Worm (Caenorhabditis elegans) whole organism, L2 larva: ENCODE measurements around the gene aldo-2.

Experiments used
- C34F6.9 ChIP-seq: fragments of 150-350 bp; optimal IDR thresholded peaks from 2 replicates; lab custom pipeline; 2014; ENCODE audit warnings: missing biosample characterization, missing genetic modification characterization
- F13H6.1 ChIP-seq: sonication (generic microtip); optimal IDR thresholded peaks from 2 replicates; lab custom pipeline; 2016; ENCODE audit warnings: missing genetic modification characterization, missing compliant biosample characterization
- R02D3.7 ChIP-seq: fragments of 150-350 bp; optimal IDR thresholded peaks from 2 replicates; lab custom pipeline; 2014; ENCODE audit warnings: missing biosample characterization, missing genetic modification characterization
- Y55F3AM.14 ChIP-seq: fragments of 200-800 bp; sonication (Bioruptor generic); optimal IDR thresholded peaks from 2 replicates; lab custom pipeline; 2018; ENCODE audit warnings: mild to moderate bottlenecking, missing genetic modification characterization, missing compliant biosample characterization
- ZK546.5 ChIP-seq: sonication (generic microtip); optimal IDR thresholded peaks from 2 replicates; lab custom pipeline; 2017; ENCODE audit warnings: missing biosample characterization, missing genetic modification characterization
- alr-1 ChIP-seq: fragments of 150-350 bp; optimal IDR thresholded peaks from 2 replicates; lab custom pipeline; 2014; ENCODE audit warnings: missing biosample characterization, missing genetic modification characterization
- aly-2 ChIP-seq: fragments of 150-350 bp; optimal IDR thresholded peaks from 2 replicates; lab custom pipeline; 2014; ENCODE audit warnings: missing biosample characterization, missing genetic modification characterization
- ama-1 ChIP-seq: fragments of 150-350 bp; optimal IDR thresholded peaks from 2 replicates; lab custom pipeline; 2018; ENCODE audit warnings: inconsistent platforms
- blmp-1 ChIP-seq: sonication (generic microtip); optimal IDR thresholded peaks from 2 replicates; lab custom pipeline; 2017; ENCODE audit warnings: missing genetic modification characterization, mild to moderate bottlenecking, missing compliant biosample characterization, antibody characterized with exemption, moderate library complexity; ENCODE audit not compliant: insufficient read depth
- ceh-16 ChIP-seq: fragments of 150-350 bp; optimal IDR thresholded peaks from 2 replicates; lab custom pipeline; 2014; ENCODE audit warnings: missing biosample characterization, missing genetic modification characterization
- ceh-82 ChIP-seq: fragments of 150-350 bp; optimal IDR thresholded peaks from 2 replicates; lab custom pipeline; 2014; ENCODE audit warnings: missing biosample characterization, missing genetic modification characterization
- crh-2 ChIP-seq: sonication (generic microtip); optimal IDR thresholded peaks from 2 replicates; lab custom pipeline; 2017; ENCODE audit warnings: missing biosample characterization, missing genetic modification characterization
- dmd-4 ChIP-seq: sonication (generic microtip); optimal IDR thresholded peaks from 2 replicates; lab custom pipeline; 2017; ENCODE audit warnings: missing biosample characterization, missing genetic modification characterization
- egl-27 ChIP-seq: sonication (generic microtip); optimal IDR thresholded peaks from 3 replicates; lab custom pipeline; 2017; ENCODE audit warnings: missing biosample characterization, missing genetic modification reagents, missing genetic modification characterization
- elt-1 ChIP-seq: fragments of 150-350 bp; optimal IDR thresholded peaks from 2 replicates; lab custom pipeline; 2014; ENCODE audit warnings: missing biosample characterization, missing genetic modification characterization
- elt-3 ChIP-seq: sonication (generic microtip); optimal IDR thresholded peaks from 2 replicates; lab custom pipeline; 2017; ENCODE audit warnings: missing biosample characterization, missing genetic modification characterization
- fos-1 ChIP-seq: fragments of 150-350 bp; optimal IDR thresholded peaks from 2 replicates; lab custom pipeline; 2014; ENCODE audit warnings: missing biosample characterization, missing genetic modification characterization
- gmeb-1 ChIP-seq: fragments of 150-350 bp; optimal IDR thresholded peaks from 2 replicates; lab custom pipeline; 2014; ENCODE audit warnings: missing biosample characterization, missing genetic modification characterization
- lin-11 ChIP-seq: fragments of 150-350 bp; sonication (generic microtip); optimal IDR thresholded peaks from 2 replicates; lab custom pipeline; 2014; ENCODE audit warnings: missing biosample characterization, missing genetic modification characterization, inconsistent platforms, mixed read lengths
- lin-13 ChIP-seq: fragments of 150-350 bp; optimal IDR thresholded peaks from 2 replicates; lab custom pipeline; 2014; ENCODE audit warnings: missing biosample characterization, missing genetic modification reagents, missing genetic modification characterization
- lin-39 ChIP-seq: fragments of 150-350 bp; optimal IDR thresholded peaks from 2 replicates; lab custom pipeline; 2014; ENCODE audit warnings: missing biosample characterization, missing genetic modification reagents, missing genetic modification characterization
- lsy-2 ChIP-seq, 2 experiments: fragments of 150-350 bp in 1 of 2; sonication (generic microtip) in 1 of 2; optimal IDR thresholded peaks; 2 replicates each; lab custom pipeline; 2014 to 2017; ENCODE audit warnings: missing biosample characterization in 2 of 2, missing genetic modification characterization in 2 of 2
- mab-5 ChIP-seq: fragments of 150-350 bp; optimal IDR thresholded peaks from 2 replicates; lab custom pipeline; 2014; ENCODE audit warnings: missing biosample characterization, missing genetic modification characterization
- mbf-1 ChIP-seq: sonication (generic microtip); optimal IDR thresholded peaks from 2 replicates; lab custom pipeline; 2017; ENCODE audit warnings: missing biosample characterization, missing genetic modification characterization
- mdl-1 ChIP-seq, 2 experiments: fragments of 150-350 bp in 1 of 2; sonication (generic microtip) in 1 of 2; optimal IDR thresholded peaks; 2 replicates each; lab custom pipeline; 2017; ENCODE audit warnings: missing biosample characterization in 2 of 2, missing genetic modification characterization in 2 of 2
- nhr-10 ChIP-seq: sonication (generic microtip); optimal IDR thresholded peaks from 2 replicates; lab custom pipeline; 2017; ENCODE audit warnings: missing biosample characterization, missing genetic modification characterization
- nhr-11 ChIP-seq: fragments of 150-350 bp; optimal IDR thresholded peaks from 2 replicates; lab custom pipeline; 2014; ENCODE audit warnings: missing biosample characterization, missing genetic modification characterization
- nhr-12 ChIP-seq: fragments of 150-350 bp; optimal IDR thresholded peaks from 2 replicates; lab custom pipeline; 2014; ENCODE audit warnings: missing biosample characterization, missing genetic modification characterization
- nhr-129 ChIP-seq: fragments of 150-350 bp; optimal IDR thresholded peaks from 2 replicates; lab custom pipeline; 2014; ENCODE audit warnings: missing biosample characterization, missing genetic modification characterization
- nhr-21 ChIP-seq: fragments of 150-350 bp; optimal IDR thresholded peaks from 2 replicates; lab custom pipeline; 2014; ENCODE audit warnings: missing biosample characterization, missing genetic modification characterization
- nhr-23 ChIP-seq: fragments of 150-350 bp; optimal IDR thresholded peaks from 2 replicates; lab custom pipeline; 2014; ENCODE audit warnings: missing biosample characterization, missing genetic modification reagents, missing genetic modification characterization
- nhr-237 ChIP-seq: fragments of 150-350 bp; optimal IDR thresholded peaks from 2 replicates; lab custom pipeline; 2014; ENCODE audit warnings: missing biosample characterization, missing genetic modification characterization
- nhr-25 ChIP-seq: fragments of 150-350 bp; sonication (generic microtip); optimal IDR thresholded peaks from 3 replicates; lab custom pipeline; 2014; ENCODE audit warnings: missing biosample characterization, missing genetic modification characterization
- nhr-6 ChIP-seq: fragments of 150-350 bp; optimal IDR thresholded peaks from 2 replicates; lab custom pipeline; 2014; ENCODE audit warnings: missing biosample characterization, missing genetic modification characterization
- nhr-77 ChIP-seq: fragments of 150-350 bp; optimal IDR thresholded peaks from 2 replicates; lab custom pipeline; 2014; ENCODE audit warnings: missing biosample characterization, missing genetic modification characterization
- peb-1 ChIP-seq: fragments of 150-350 bp; optimal IDR thresholded peaks from 2 replicates; lab custom pipeline; 2014; ENCODE audit warnings: missing biosample characterization, missing genetic modification characterization
- sem-4 ChIP-seq: fragments of 150-350 bp; optimal IDR thresholded peaks from 2 replicates; lab custom pipeline; 2014; ENCODE audit warnings: missing biosample characterization, missing genetic modification reagents, missing genetic modification characterization
- skn-1 ChIP-seq: sonication (generic microtip); optimal IDR thresholded peaks from 2 replicates; lab custom pipeline; 2017; ENCODE audit warnings: missing biosample characterization, missing genetic modification characterization
- sma-3 ChIP-seq: sonication (generic microtip); optimal IDR thresholded peaks from 2 replicates; lab custom pipeline; 2016; ENCODE audit warnings: missing genetic modification reagents, missing genetic modification characterization, missing compliant biosample characterization
- sma-9 ChIP-seq, 2 experiments: fragments of 150-350 bp in 1 of 2; sonication (generic microtip) in 1 of 2; optimal IDR thresholded peaks; 2 replicates each; lab custom pipeline; 2014 to 2016; ENCODE audit warnings: missing genetic modification characterization in 2 of 2, mild to moderate bottlenecking in 1 of 2, missing biosample characterization in 1 of 2, missing compliant biosample characterization in 1 of 2, missing genetic modification reagents in 1 of 2, moderate library complexity in 1 of 2
- snpc-4 ChIP-seq: fragments of 150-350 bp; optimal IDR thresholded peaks from 2 replicates; lab custom pipeline; 2014; ENCODE audit warnings: missing biosample characterization, missing genetic modification characterization
- unc-39 ChIP-seq: fragments of 150-350 bp; optimal IDR thresholded peaks from 2 replicates; lab custom pipeline; 2014; ENCODE audit warnings: missing biosample characterization, missing genetic modification characterization
- unc-55 ChIP-seq: fragments of 150-350 bp; sonication (generic microtip); optimal IDR thresholded peaks from 3 replicates; lab custom pipeline; 2014; ENCODE audit warnings: missing biosample characterization, missing genetic modification reagents, missing genetic modification characterization
- unc-62 ChIP-seq: fragments of 150-350 bp; optimal IDR thresholded peaks from 2 replicates; lab custom pipeline; 2014; ENCODE audit warnings: missing biosample characterization, missing genetic modification reagents, missing genetic modification characterization
- zag-1 ChIP-seq: fragments of 150-350 bp; optimal IDR thresholded peaks from 2 replicates; lab custom pipeline; 2014; ENCODE audit warnings: missing biosample characterization, missing genetic modification characterization
- ztf-1 ChIP-seq: fragments of 200-800 bp; sonication (Bioruptor generic); conservative IDR thresholded peaks from 2 replicates; pipeline ENCODE4 v1.3.6; 2022; ENCODE audit warnings: missing genetic modification characterization, missing compliant biosample characterization
- ztf-11 ChIP-seq: sonication (generic microtip); optimal IDR thresholded peaks from 2 replicates; lab custom pipeline; 2017; ENCODE audit warnings: missing biosample characterization, missing genetic modification characterization
- ztf-4 ChIP-seq: fragments of 150-350 bp; optimal IDR thresholded peaks from 2 replicates; lab custom pipeline; 2014; ENCODE audit warnings: missing biosample characterization, missing genetic modification characterization

Gene aldo-2

ce11 chrIII:5917365-5917958 is 41.0 kb upstream of the aldo-2 start:
- TF ChIP-seq F13H6.1 (tag; lab: Kevin White, UChicago): peak; percentile 20
- no peak for TF ChIP-seq dmd-4 (tag; lab: Kevin White, UChicago)
- peak; percentile 26 for TF ChIP-seq ztf-4 (tag; lab: Kevin White, UChicago)
- TF ChIP-seq nhr-12 (tag; lab: Kevin White, UChicago): no peak
- no peak for TF ChIP-seq elt-1 (tag; lab: Kevin White, UChicago)
- TF ChIP-seq C34F6.9 (tag; lab: Kevin White, UChicago): no peak
- TF ChIP-seq skn-1 (tag; lab: Kevin White, UChicago): peak; percentile 89
- no peak for TF ChIP-seq unc-39 (tag; lab: Kevin White, UChicago)
- TF ChIP-seq unc-55 (GFP tag; lab: Kevin White, UChicago): no peak
- TF ChIP-seq ztf-1 (GFP tag; lab: Robert Waterston, UW): no peak
- TF ChIP-seq R02D3.7: no peak
- no peak for TF ChIP-seq ztf-11 (tag; lab: Kevin White, UChicago)
- TF ChIP-seq aly-2 (tag; lab: Kevin White, UChicago): no peak
- no peak for TF ChIP-seq mbf-1 (tag; lab: Kevin White, UChicago)
- TF ChIP-seq nhr-11 (tag; lab: Kevin White, UChicago): no peak
- TF ChIP-seq sem-4 (tag; lab: Kevin White, UChicago): no peak
- no peak for TF ChIP-seq nhr-6 (tag; lab: Kevin White, UChicago)
- peak; percentile 14 for TF ChIP-seq ama-1 (lab: Kevin White, UChicago)
- TF ChIP-seq zag-1 (tag; lab: Kevin White, UChicago): no peak
- no peak for TF ChIP-seq nhr-10 (tag; lab: Kevin White, UChicago)
- no peak for TF ChIP-seq peb-1 (tag; lab: Kevin White, UChicago)
- no peak for TF ChIP-seq sma-9 (GFP tag; optimal IDR thresholded peaks at IDR 0.05; lab: Kevin White, UChicago)
- TF ChIP-seq sma-9 (tag; optimal IDR thresholded peaks at IDR 0.05; lab: Kevin White, UChicago): no peak
- no peak for TF ChIP-seq mab-5 (tag; lab: Kevin White, UChicago)
- peak; percentile 40 for TF ChIP-seq fos-1 (tag; lab: Kevin White, UChicago)
- no peak for TF ChIP-seq lin-11 (tag; lab: Kevin White, UChicago)
- peak in 1 of 2 experiments; percentile 41 for TF ChIP-seq lsy-2 (tag; optimal IDR thresholded peaks at IDR 0.05; lab: Kevin White, UChicago)
- no peak for TF ChIP-seq alr-1 (tag; lab: Kevin White, UChicago)
- no peak for TF ChIP-seq elt-3
- no peak for TF ChIP-seq ZK546.5
- no peak for TF ChIP-seq unc-62 (GFP tag; lab: Kevin White, UChicago)
- peak; percentile 39 for TF ChIP-seq sma-3 (GFP tag; lab: Kevin White, UChicago)
- TF ChIP-seq lin-13 (GFP tag; lab: Kevin White, UChicago): peak; percentile 9
- TF ChIP-seq nhr-129 (tag; lab: Kevin White, UChicago): no peak
- peak; percentile 72 for TF ChIP-seq nhr-21
- no peak for TF ChIP-seq ceh-16 (tag; lab: Kevin White, UChicago)
- TF ChIP-seq blmp-1 (tag; lab: Kevin White, UChicago): no peak
- no peak for TF ChIP-seq mdl-1 (tag; optimal IDR thresholded peaks at IDR 0.05; lab: Kevin White, UChicago)
- TF ChIP-seq egl-27 (tag; lab: Kevin White, UChicago): no peak
- no peak for TF ChIP-seq ceh-82 (tag; lab: Kevin White, UChicago)
- TF ChIP-seq gmeb-1: peak; percentile 50
- TF ChIP-seq Y55F3AM.14 (GFP tag; lab: Kevin White, UChicago): no peak
- TF ChIP-seq lin-39 (tag; lab: Kevin White, UChicago): no peak
- peak; percentile 4 for TF ChIP-seq nhr-25 (tag; lab: Kevin White, UChicago)
- TF ChIP-seq nhr-237 (tag; lab: Kevin White, UChicago): no peak
- TF ChIP-seq nhr-77 (tag; lab: Kevin White, UChicago): no peak
- no peak for TF ChIP-seq snpc-4 (tag; lab: Kevin White, UChicago)
- TF ChIP-seq crh-2 (tag; lab: Kevin White, UChicago): peak; percentile 84
- TF ChIP-seq nhr-23: no peak
- TF ChIP-seq, all 48 proteins: peak for 12
